Comparison of ENCODE assay signal across 5 worm cellular contexts in the genomic region with DNA sequence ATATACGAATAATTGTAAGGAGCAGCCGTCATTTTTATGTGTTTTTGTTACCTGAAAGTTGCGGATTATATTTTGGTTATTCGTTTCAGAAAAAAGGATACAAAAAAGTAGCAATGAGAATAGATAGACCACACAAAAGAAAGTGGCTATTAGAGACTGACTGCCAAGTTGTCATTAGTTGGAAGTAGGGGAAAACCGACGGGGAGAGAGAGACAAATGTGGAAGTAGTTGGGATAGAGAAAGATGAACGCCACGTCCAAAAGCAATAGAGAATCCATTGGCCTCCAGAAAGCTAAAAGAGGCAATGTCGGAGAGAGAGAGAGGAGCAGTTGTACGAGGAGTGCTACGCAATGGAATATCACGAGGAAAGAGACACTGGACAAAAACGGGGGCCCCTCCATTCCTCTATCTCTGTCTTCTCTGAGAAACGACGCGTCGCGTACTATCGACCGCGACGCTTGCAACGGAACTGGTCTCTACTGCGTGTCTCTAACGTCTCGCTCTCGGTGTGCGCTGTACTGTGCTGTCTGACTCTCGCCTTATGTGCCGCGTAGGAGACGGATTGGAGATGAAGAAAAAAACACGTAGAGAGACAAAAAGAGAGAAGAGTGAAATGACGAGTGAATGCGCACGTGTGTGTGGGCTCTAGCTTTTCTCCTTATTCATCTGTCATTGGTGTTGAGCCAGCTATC.
TF ChIP-seq lines count a peak whose summit lies in the region.

A gene (minus strand): TSS at position 51 of the 692 bp plus-strand sequence.

TF ChIP-seq in whole organism, L1 larva, 84 proteins besides CTCF, POLR2A, EP300 and RAD21 (continues in another document):
- TF ChIP-seq snpc-4 (tag; optimal IDR thresholded peaks at IDR 0.05; lab: Kevin White, UChicago): peak; percentile 38
- TF ChIP-seq hpl-2 (GFP tag; optimal IDR thresholded peaks at IDR 0.05; lab: Kevin White, UChicago): no peak
- peak; percentile 81 for TF ChIP-seq fkh-10 (GFP tag; optimal IDR thresholded peaks at IDR 0.05; lab: Kevin White, UChicago)
- no peak for TF ChIP-seq pax-3 (tag; optimal IDR thresholded peaks at IDR 0.05; lab: Kevin White, UChicago)
- no peak for TF ChIP-seq unc-130 (tag; optimal IDR thresholded peaks at IDR 0.05; lab: Kevin White, UChicago)
- TF ChIP-seq nhr-237 (tag; optimal IDR thresholded peaks at IDR 0.05; lab: Kevin White, UChicago): peak; percentile 27
- no peak for TF ChIP-seq nhr-85 (tag; lab: Kevin White, UChicago)
- TF ChIP-seq nhr-77 (tag; optimal IDR thresholded peaks at IDR 0.05; lab: Kevin White, UChicago): peak; percentile 63
- TF ChIP-seq efl-3 (GFP tag; optimal IDR thresholded peaks at IDR 0.05; lab: Kevin White, UChicago): no peak
- TF ChIP-seq nhr-12 (tag; optimal IDR thresholded peaks at IDR 0.05; lab: Kevin White, UChicago): no peak
- TF ChIP-seq nhr-76 (tag; optimal IDR thresholded peaks at IDR 0.05; lab: Kevin White, UChicago): no peak
- TF ChIP-seq swsn-7 (tag; optimal IDR thresholded peaks at IDR 0.05; lab: Kevin White, UChicago): peak; percentile 80
- no peak for TF ChIP-seq egl-27 (tag; optimal IDR thresholded peaks at IDR 0.05; lab: Kevin White, UChicago)
- no peak for TF ChIP-seq C04F5.9 (tag; optimal IDR thresholded peaks at IDR 0.05; lab: Kevin White, UChicago)
- peak; percentile 65 for TF ChIP-seq nhr-19 (GFP tag; conservative IDR thresholded peaks at IDR 0.05; lab: Robert Waterston, UW)
- TF ChIP-seq unc-86 (tag; optimal IDR thresholded peaks at IDR 0.05; lab: Kevin White, UChicago): peak; percentile 93
- TF ChIP-seq ceh-88 (GFP tag; IDR thresholded peaks at IDR 0.05; lab: Robert Waterston, UW): no peak
- no peak for TF ChIP-seq nhr-84 (tag; optimal IDR thresholded peaks at IDR 0.05; lab: Kevin White, UChicago)

TF ChIP-seq in whole organism, L3 larva, 47 proteins besides CTCF, POLR2A, EP300 and RAD21 (continues in another document):
- TF ChIP-seq nhr-43 (tag; optimal IDR thresholded peaks at IDR 0.05; lab: Kevin White, UChicago; ENCODE audit: poor library complexity, severe bottlenecking) (no peak), egl-27 (tag; optimal IDR thresholded peaks at IDR 0.05; lab: Kevin White, UChicago) (peak; percentile 54), eor-1 (tag; optimal IDR thresholded peaks at IDR 0.05; lab: Kevin White, UChicago) (no peak), fkh-10 (GFP tag; optimal IDR thresholded peaks at IDR 0.05; lab: Kevin White, UChicago) (peak; percentile 61), hmg-11 (tag; optimal IDR thresholded peaks at IDR 0.05; lab: Kevin White, UChicago) (peak; percentile 73), tbx-2 (tag; optimal IDR thresholded peaks at IDR 0.05; lab: Kevin White, UChicago) (peak; percentile 16), lsy-12 (tag; optimal IDR thresholded peaks at IDR 0.05; lab: Kevin White, UChicago) (peak; percentile 62), nhr-23 (tag; optimal IDR thresholded peaks at IDR 0.05; lab: Kevin White, UChicago) (peak; percentile 86), ama-1 (optimal IDR thresholded peaks at IDR 0.05; lab: Kevin White, UChicago) (peak; percentile 37), nhr-25 (tag; optimal IDR thresholded peaks at IDR 0.05; lab: Kevin White, UChicago) (peak; percentile 48), R02D3.7 (tag; optimal IDR thresholded peaks at IDR 0.05; lab: Kevin White, UChicago) (peak; percentile 49), zag-1 (tag; optimal IDR thresholded peaks at IDR 0.05; lab: Kevin White, UChicago) (peak; percentile 32), sea-2 (GFP tag; optimal IDR thresholded peaks at IDR 0.05; lab: Kevin White, UChicago) (no peak), nhr-12 (tag; optimal IDR thresholded peaks at IDR 0.05; lab: Kevin White, UChicago) (no peak), unc-62 (GFP tag; optimal IDR thresholded peaks at IDR 0.05; lab: Kevin White, UChicago) (peak; percentile 62), ceh-28 (tag; optimal IDR thresholded peaks at IDR 0.05; lab: Kevin White, UChicago) (peak; percentile 54), fkh-2 (tag; optimal IDR thresholded peaks at IDR 0.05; lab: Kevin White, UChicago) (no peak)

TF ChIP-seq in whole organism, early embryonic, 17 proteins besides CTCF, POLR2A, EP300 and RAD21:
- TF ChIP-seq hmbx-1 (tag; optimal IDR thresholded peaks at IDR 0.05; lab: Kevin White, UChicago): no peak
- TF ChIP-seq B0310.2 (tag; optimal IDR thresholded peaks at IDR 0.05; lab: Kevin White, UChicago): peak; percentile 22
- no peak for TF ChIP-seq ceh-36 (tag; optimal IDR thresholded peaks at IDR 0.05; lab: Kevin White, UChicago)
- peak; percentile 18 for TF ChIP-seq F13C5.2 (tag; optimal IDR thresholded peaks at IDR 0.05; lab: Kevin White, UChicago)
- TF ChIP-seq ets-7 (tag; optimal IDR thresholded peaks at IDR 0.05; lab: Kevin White, UChicago): no peak
- no peak for TF ChIP-seq tbx-37 (GFP tag; conservative IDR thresholded peaks at IDR 0.05; lab: Robert Waterston, UW)
- TF ChIP-seq ceh-13 (GFP tag; optimal IDR thresholded peaks at IDR 0.05; lab: Kevin White, UChicago): no peak
- TF ChIP-seq sea-1 (GFP tag; conservative IDR thresholded peaks at IDR 0.05; lab: Robert Waterston, UW): 0 out of 2 replicates have a peak, but pooled peaks have one; percentile 39
- no peak for TF ChIP-seq tbx-11 (GFP tag; IDR thresholded peaks at IDR 0.05; lab: Robert Waterston, UW)
- no peak for TF ChIP-seq hnd-1 (tag; optimal IDR thresholded peaks at IDR 0.05; lab: Kevin White, UChicago)
- TF ChIP-seq aly-1 (tag; optimal IDR thresholded peaks at IDR 0.05; lab: Kevin White, UChicago): peak; percentile 22
- TF ChIP-seq pes-1 (GFP tag; IDR thresholded peaks at IDR 0.05; lab: Robert Waterston, UW): peak; percentile 45; the same call in 1 of the 2 replicates
- TF ChIP-seq flt-1 (GFP tag; IDR thresholded peaks at IDR 0.05; lab: Robert Waterston, UW): no peak
- no peak for TF ChIP-seq tra-4 (tag; optimal IDR thresholded peaks at IDR 0.05; lab: Kevin White, UChicago)
- peak; percentile 83 for TF ChIP-seq hmg-4 (GFP tag; optimal IDR thresholded peaks at IDR 0.05; lab: Kevin White, UChicago)
- no peak for TF ChIP-seq scrt-1 (GFP tag; IDR thresholded peaks at IDR 0.05; lab: Robert Waterston, UW)
- no peak for TF ChIP-seq ama-1 (optimal IDR thresholded peaks at IDR 0.05; lab: Kevin White, UChicago)

TF ChIP-seq in whole organism, midembryonic, 9 proteins besides CTCF, POLR2A, EP300 and RAD21:
- TF ChIP-seq flt-1 (GFP tag; IDR thresholded peaks at IDR 0.05; lab: Robert Waterston, UW): peak; percentile 57; the same call in 1 of the 2 replicates
- TF ChIP-seq tab-1 (GFP tag; IDR thresholded peaks at IDR 0.05; lab: Robert Waterston, UW): 0 out of 2 replicates have a peak, but pooled peaks have one; percentile 17
- TF ChIP-seq ref-1 (GFP tag; conservative IDR thresholded peaks at IDR 0.05; lab: Robert Waterston, UW): no peak
- TF ChIP-seq ztf-23 (GFP tag; IDR thresholded peaks at IDR 0.05; lab: Robert Waterston, UW): peak; percentile 80
- no peak for TF ChIP-seq med-1 (GFP tag; optimal IDR thresholded peaks at IDR 0.05; lab: Kevin White, UChicago; ENCODE audit: insufficient read depth)
- TF ChIP-seq cog-1 (tag; optimal IDR thresholded peaks at IDR 0.05; lab: Kevin White, UChicago): peak; percentile 2
- TF ChIP-seq klf-2 (GFP tag; conservative IDR thresholded peaks at IDR 0.05; lab: Robert Waterston, UW): no peak

TF ChIP-seq in whole organism, young adult, 124 proteins besides CTCF, POLR2A, EP300 and RAD21 (continues in another document):
- no peak for TF ChIP-seq Y53G8AR.9 (GFP tag; conservative IDR thresholded peaks at IDR 0.05; lab: Robert Waterston, UW)
- peak; percentile 53; the same call in 1 of the 2 replicates for TF ChIP-seq K11D2.4 (GFP tag; IDR thresholded peaks at IDR 0.05; lab: Robert Waterston, UW)
- TF ChIP-seq unc-62 (GFP tag; optimal IDR thresholded peaks at IDR 0.05; lab: Kevin White, UChicago): peak; percentile 12
- no peak for TF ChIP-seq egl-44 (GFP tag; IDR thresholded peaks at IDR 0.05; lab: Robert Waterston, UW)
- no peak for TF ChIP-seq madf-10 (tag; optimal IDR thresholded peaks at IDR 0.05; lab: Kevin White, UChicago)
- TF ChIP-seq akir-1 (GFP tag; optimal IDR thresholded peaks at IDR 0.05; lab: Kevin White, UChicago): no peak
- 0 out of 2 replicates have a peak, but pooled peaks have one; percentile 21 for TF ChIP-seq madf-6 (GFP tag; IDR thresholded peaks at IDR 0.05; lab: Robert Waterston, UW)
- TF ChIP-seq lsl-1 (GFP tag; optimal IDR thresholded peaks at IDR 0.05; lab: Kevin White, UChicago): no peak
- no peak for TF ChIP-seq Y56A3A.18 (GFP tag; IDR thresholded peaks at IDR 0.05; lab: Robert Waterston, UW)
- no peak for TF ChIP-seq cebp-2 (GFP tag; IDR thresholded peaks at IDR 0.05; lab: Robert Waterston, UW)
- TF ChIP-seq snpc-1.3 (tag; optimal IDR thresholded peaks at IDR 0.05; lab: Kevin White, UChicago; ENCODE audit: insufficient read depth): no peak
- no peak for TF ChIP-seq Y67H2A.10 (GFP tag; conservative IDR thresholded peaks at IDR 0.05; lab: Robert Waterston, UW)
- TF ChIP-seq mel-28 (tag; optimal IDR thresholded peaks at IDR 0.05; lab: Kevin White, UChicago; ENCODE audit: borderline replicate concordance): no peak
- TF ChIP-seq F52B5.7 (tag; optimal IDR thresholded peaks at IDR 0.05; lab: Kevin White, UChicago): no peak
- no peak for TF ChIP-seq ztf-18 (tag; optimal IDR thresholded peaks at IDR 0.05; lab: Kevin White, UChicago)
- TF ChIP-seq ZK185.1 (tag; optimal IDR thresholded peaks at IDR 0.05; lab: Kevin White, UChicago; ENCODE audit: poor library complexity, severe bottlenecking): no peak
- no peak for TF ChIP-seq fkh-3 (tag; optimal IDR thresholded peaks at IDR 0.05; lab: Kevin White, UChicago)
- TF ChIP-seq ztf-26 (tag; optimal IDR thresholded peaks at IDR 0.05; lab: Kevin White, UChicago): no peak
- no peak for TF ChIP-seq ama-1 (optimal IDR thresholded peaks at IDR 0.05; lab: Kevin White, UChicago)
- no peak for TF ChIP-seq ama-1 (GFP tag; optimal IDR thresholded peaks at IDR 0.05; lab: Kevin White, UChicago)
- TF ChIP-seq zim-3 (tag; optimal IDR thresholded peaks at IDR 0.05; lab: Kevin White, UChicago): no peak
- TF ChIP-seq lin-35 (GFP tag; optimal IDR thresholded peaks at IDR 0.05; lab: Kevin White, UChicago): peak in 1 of 3 experiments; percentile 70
- TF ChIP-seq nhr-90 (tag; optimal IDR thresholded peaks at IDR 0.05; lab: Kevin White, UChicago): no peak
- TF ChIP-seq Y53F4B.3 (GFP tag; IDR thresholded peaks at IDR 0.05; lab: Robert Waterston, UW): no peak
- TF ChIP-seq xnd-1 (tag; optimal IDR thresholded peaks at IDR 0.05; lab: Kevin White, UChicago): no peak
- no peak for TF ChIP-seq F39B2.1 (GFP tag; IDR thresholded peaks at IDR 0.05; lab: Robert Waterston, UW)
- TF ChIP-seq lin-54 (GFP tag; optimal IDR thresholded peaks at IDR 0.05; lab: Kevin White, UChicago): peak; percentile 28
- TF ChIP-seq sptf-2 (GFP tag; optimal IDR thresholded peaks at IDR 0.05; lab: Kevin White, UChicago): no peak
- TF ChIP-seq attf-6 (GFP tag; IDR thresholded peaks at IDR 0.05; lab: Robert Waterston, UW): no peak
- TF ChIP-seq snpc-3.4 (tag; optimal IDR thresholded peaks at IDR 0.05; lab: Kevin White, UChicago): no peak
- no peak for TF ChIP-seq hsf-1 (GFP tag; IDR thresholded peaks at IDR 0.05; lab: Robert Waterston, UW)
- TF ChIP-seq hmg-20 (GFP tag; IDR thresholded peaks at IDR 0.05; lab: Robert Waterston, UW): peak; percentile 20; the same call in 1 of the 2 replicates
